Worm (Caenorhabditis elegans): ENCODE data around the gene AH9.3.

DNA sequence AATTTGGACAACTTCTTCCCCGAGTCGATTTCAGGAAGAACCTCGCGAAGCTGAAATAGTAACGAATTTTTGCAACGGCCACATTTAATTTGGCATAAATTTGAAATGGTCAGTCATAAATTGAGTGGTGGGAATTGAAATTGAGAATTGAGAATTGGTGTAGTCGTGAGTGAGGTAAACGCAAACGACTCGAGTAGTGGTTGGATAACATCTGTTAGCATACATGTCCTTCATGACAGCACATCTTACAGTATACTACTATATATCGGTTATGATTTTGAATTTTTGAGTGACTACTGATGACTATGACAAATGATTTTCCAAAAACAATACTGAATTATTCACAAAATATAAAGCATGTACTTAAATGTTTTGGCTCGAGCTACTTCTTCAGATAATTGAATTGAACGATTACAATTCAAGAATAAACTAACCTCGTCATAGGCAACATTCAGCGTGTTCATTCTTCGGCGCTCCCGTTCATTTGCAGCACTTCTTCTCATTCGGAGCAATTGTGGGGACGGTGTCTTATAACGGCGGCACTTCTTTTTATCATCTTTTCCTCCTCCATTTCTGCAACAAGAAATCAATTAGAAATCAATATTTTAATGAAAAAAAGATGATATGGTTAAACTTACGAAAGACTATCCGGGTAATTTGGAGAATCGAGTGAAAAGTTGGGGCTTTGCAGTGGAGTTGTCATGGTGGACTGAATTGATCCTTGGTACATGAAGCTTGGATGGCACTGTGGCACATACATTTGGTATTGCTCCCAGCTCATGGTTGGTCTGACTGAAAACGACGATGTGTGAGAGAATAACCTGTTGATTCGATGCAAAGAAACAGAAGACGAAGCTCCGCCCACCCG is 31.4 kb downstream of the AH9.3 start, which contains the start of gene lin-32:
- no peak for TF ChIP-seq elt-2 (tag; optimal IDR thresholded peaks at IDR 0.05)
- TF ChIP-seq ceh-16 (tag; optimal IDR thresholded peaks at IDR 0.05) = no peak
- TF ChIP-seq ztf-4 (tag; optimal IDR thresholded peaks at IDR 0.05) = no peak
- TF ChIP-seq nhr-77 (tag; optimal IDR thresholded peaks at IDR 0.05) = no peak
